Fruit fly (Drosophila melanogaster): ENCODE data around the gene pins.
A peak's percentile ranks its signal among the peaks of the same experiment; 100 is the strongest.

Gene pins

dm6 chr3R:27569706-27570105, 12.9 kb upstream of the pins start (continued):
- TF ChIP-seq ab (GFP tag; optimal IDR thresholded peaks at IDR 0.05) (no peak), Jarid2 (GFP tag; optimal IDR thresholded peaks at IDR 0.05) (no peak), CG13123 (GFP tag; optimal IDR thresholded peaks at IDR 0.05) (peak; percentile 71), Dfd (GFP tag; optimal IDR thresholded peaks at IDR 0.05) (no peak), crp (GFP tag; optimal IDR thresholded peaks at IDR 0.05) (peak in 1 of 2 experiments; percentile 5), CG18011 (GFP tag; optimal IDR thresholded peaks at IDR 0.05) (peak; percentile 34), ara (GFP tag; IDR thresholded peaks at IDR 0.05) (peak; percentile 81), CG14667 (GFP tag; IDR thresholded peaks at IDR 0.05) (peak; percentile 76), CG5245 (GFP tag; optimal IDR thresholded peaks at IDR 0.05) (peak; percentile 70), abd-A (tag; optimal IDR thresholded peaks at IDR 0.05) (no peak), Ada2b (GFP tag; IDR thresholded peaks at IDR 0.05) (peak; percentile 96), CG11398 (GFP tag; optimal IDR thresholded peaks at IDR 0.05) (peak; percentile 55), slou (GFP tag; optimal IDR thresholded peaks at IDR 0.05) (peak; percentile 73), gro (GFP tag; optimal IDR thresholded peaks at IDR 0.05) (peak; percentile 95), BtbVII (GFP tag; optimal IDR thresholded peaks at IDR 0.05) (peak; percentile 88), CG34422 (GFP tag; IDR thresholded peaks at IDR 0.05) (peak; percentile 91), ranshi (GFP tag; IDR thresholded peaks at IDR 0.05) (peak; percentile 88), Nf-YB (GFP tag; optimal IDR thresholded peaks at IDR 0.05) (peak; percentile 23), Kr (GFP tag; optimal IDR thresholded peaks at IDR 0.05) (no peak), wdn (GFP tag; IDR thresholded peaks at IDR 0.05) (peak; percentile 69; the same call in 1 of the 2 replicates), CG7372 (GFP tag; IDR thresholded peaks at IDR 0.05) (peak; percentile 93), knrl (GFP tag; IDR thresholded peaks at IDR 0.05; ENCODE audit: partially characterized antibody) (no peak), CG15269 (tag; optimal IDR thresholded peaks at IDR 0.05) (peak; percentile 80), Dip2 (GFP tag; IDR thresholded peaks at IDR 0.05) (no peak), usp (GFP tag; optimal IDR thresholded peaks at IDR 0.05) (no peak), grn (GFP tag; optimal IDR thresholded peaks at IDR 0.05) (peak; percentile 30), crc (GFP tag; optimal IDR thresholded peaks at IDR 0.05) (peak; percentile 88), B-H1 (GFP tag; IDR thresholded peaks at IDR 0.05) (peak; percentile 82), E2f1 (GFP tag; IDR thresholded peaks at IDR 0.05) (peak; percentile 85), Hey (tag; optimal IDR thresholded peaks at IDR 0.05) (no peak), scrt (GFP tag; optimal IDR thresholded peaks at IDR 0.05) (peak; percentile 85), ssp (GFP tag; IDR thresholded peaks at IDR 0.05) (peak; percentile 76), rib (GFP tag; IDR thresholded peaks at IDR 0.05) (peak; percentile 87), tna (GFP tag; IDR thresholded peaks at IDR 0.05; ENCODE audit: partially characterized antibody) (no peak), sim (GFP tag; IDR thresholded peaks at IDR 0.05) (peak; percentile 57; the same call in 1 of the 2 replicates), CG15011 (GFP tag; optimal IDR thresholded peaks at IDR 0.05) (peak; percentile 78), CG10959 (GFP tag; IDR thresholded peaks at IDR 0.05) (peak; percentile 60), CG9437 (GFP tag; optimal IDR thresholded peaks at IDR 0.05) (peak; percentile 50), dysf (GFP tag; IDR thresholded peaks at IDR 0.05) (peak; percentile 96), CG7786 (GFP tag; optimal IDR thresholded peaks at IDR 0.05) (peak; percentile 79), CoRest (tag; optimal IDR thresholded peaks at IDR 0.05) (no peak), bigmax (GFP tag; optimal IDR thresholded peaks at IDR 0.05) (no peak), Med (GFP tag) (peak; percentile 99), CG8924 (tag; optimal IDR thresholded peaks at IDR 0.05) (peak; percentile 86), Drgx (GFP tag; IDR thresholded peaks at IDR 0.05) (peak; percentile 96), ham (GFP tag; IDR thresholded peaks at IDR 0.05) (no peak), CG10654 (GFP tag; optimal IDR thresholded peaks at IDR 0.05) (peak; percentile 86), CG7928 (GFP tag; optimal IDR thresholded peaks at IDR 0.05) (peak; percentile 72), CG4707 (GFP tag; optimal IDR thresholded peaks at IDR 0.05) (peak; percentile 0), gsb-n (tag; optimal IDR thresholded peaks at IDR 0.05) (no peak), NFAT (GFP tag; IDR thresholded peaks at IDR 0.05) (peak; percentile 75), CG15514 (GFP tag; optimal IDR thresholded peaks at IDR 0.05) (peak; percentile 85)

Measured in whole organism, embryonic.